Fruit fly (Drosophila melanogaster): ENCODE results near the gene CG3662.

DNA sequence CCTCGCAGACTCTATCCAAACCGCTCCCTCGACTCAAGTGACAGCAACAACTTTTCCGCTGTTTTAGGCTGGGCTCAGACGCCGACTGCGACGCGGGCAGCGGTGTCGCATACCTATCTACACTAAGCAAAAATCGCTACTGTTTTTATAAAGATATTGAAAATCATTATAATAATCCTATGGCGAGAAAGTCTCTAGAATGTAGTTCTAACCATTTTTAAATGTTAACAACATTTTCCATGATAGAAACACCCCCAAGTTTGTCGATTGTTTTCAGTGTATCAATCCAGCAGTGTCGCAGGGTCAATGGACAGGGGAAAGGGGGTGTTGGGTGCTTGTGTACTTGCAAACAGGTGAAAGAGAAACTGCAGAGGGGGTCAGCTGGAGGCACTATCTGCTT is 44.8 kb downstream of the CG3662 start:
- TF ChIP-seq CG4496 (GFP tag; IDR thresholded peaks at IDR 0.05): peak; percentile 98
- TF ChIP-seq CG14655 (GFP tag; optimal IDR thresholded peaks at IDR 0.05): peak; percentile 96
- TF ChIP-seq CG34367 (tag; optimal IDR thresholded peaks at IDR 0.05): peak; percentile 95
- TF ChIP-seq Pif1B (GFP tag; optimal IDR thresholded peaks at IDR 0.05): peak; percentile 97
- TF ChIP-seq CG32121 (GFP tag; IDR thresholded peaks at IDR 0.05): peak; percentile 97
